Worm (Caenorhabditis elegans) whole organism, L4 larva: ENCODE data around the gene hbl-1.

Experiments used
- R02D3.7 ChIP-seq: fragments of 150-350 bp; sonication (generic microtip); optimal IDR thresholded peaks from 3 replicates; lab custom pipeline; 2014; ENCODE audit warnings: missing biosample characterization, missing genetic modification characterization
- daf-8 ChIP-seq: fragments of 200-800 bp; sonication (Bioruptor generic); IDR thresholded peaks from 2 replicates; pipeline ENCODE4 v1.3.6; 2022; ENCODE audit warnings: missing genetic modification characterization, missing compliant biosample characterization
- dmd-8 ChIP-seq: fragments of 200-800 bp; sonication (Bioruptor generic); IDR thresholded peaks from 2 replicates; pipeline ENCODE4 v1.3.6; 2022; ENCODE audit warnings: missing genetic modification characterization, missing compliant biosample characterization
- pqm-1 ChIP-seq: sonication (generic microtip); optimal IDR thresholded peaks from 2 replicates; lab custom pipeline; 2017; ENCODE audit warnings: missing biosample characterization, missing genetic modification characterization
- saeg-2 ChIP-seq: fragments of 200-800 bp; sonication (Bioruptor generic); IDR thresholded peaks from 2 replicates; pipeline ENCODE4 v1.3.6; 2022; ENCODE audit warnings: missing genetic modification reagents, missing genetic modification characterization, missing compliant biosample characterization
- unc-130 ChIP-seq: sonication (generic microtip); optimal IDR thresholded peaks from 2 replicates; lab custom pipeline; 2016; ENCODE audit warnings: missing genetic modification reagents, missing genetic modification characterization, missing compliant biosample characterization

DNA sequence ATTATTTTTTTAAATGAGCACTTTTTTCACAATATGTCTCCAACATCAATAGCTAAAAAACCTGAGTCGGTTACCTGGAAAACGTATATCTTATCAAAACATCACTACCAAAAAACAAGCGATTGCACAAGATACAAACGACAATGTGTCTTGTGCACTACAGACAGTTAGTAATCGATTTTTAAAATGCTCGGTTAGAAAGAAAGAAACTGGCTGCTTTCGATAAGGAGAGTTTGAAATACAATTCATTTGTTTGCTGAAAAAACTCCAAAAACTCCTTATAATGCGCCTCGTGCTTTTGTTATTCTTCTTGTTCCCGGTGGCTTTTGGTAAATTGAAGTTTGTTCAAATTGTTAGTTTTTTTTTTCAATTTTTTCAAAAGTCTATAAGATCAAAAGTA is 7.2 kb downstream of the hbl-1 start, which contains the start of gene acp-5:
- TF ChIP-seq R02D3.7 (tag; lab: Kevin White, UChicago) (no peak), saeg-2 (GFP tag; lab: Robert Waterston, UW) (no peak), dmd-8 (GFP tag; lab: Robert Waterston, UW) (no peak), unc-130 (GFP tag; lab: Kevin White, UChicago) (no peak), daf-8 (GFP tag; lab: Robert Waterston, UW) (no peak), pqm-1 (tag; lab: Kevin White, UChicago) (peak; percentile 14)
